ENCODE assay signal across 2 fruit fly cellular contexts in the genomic region with DNA sequence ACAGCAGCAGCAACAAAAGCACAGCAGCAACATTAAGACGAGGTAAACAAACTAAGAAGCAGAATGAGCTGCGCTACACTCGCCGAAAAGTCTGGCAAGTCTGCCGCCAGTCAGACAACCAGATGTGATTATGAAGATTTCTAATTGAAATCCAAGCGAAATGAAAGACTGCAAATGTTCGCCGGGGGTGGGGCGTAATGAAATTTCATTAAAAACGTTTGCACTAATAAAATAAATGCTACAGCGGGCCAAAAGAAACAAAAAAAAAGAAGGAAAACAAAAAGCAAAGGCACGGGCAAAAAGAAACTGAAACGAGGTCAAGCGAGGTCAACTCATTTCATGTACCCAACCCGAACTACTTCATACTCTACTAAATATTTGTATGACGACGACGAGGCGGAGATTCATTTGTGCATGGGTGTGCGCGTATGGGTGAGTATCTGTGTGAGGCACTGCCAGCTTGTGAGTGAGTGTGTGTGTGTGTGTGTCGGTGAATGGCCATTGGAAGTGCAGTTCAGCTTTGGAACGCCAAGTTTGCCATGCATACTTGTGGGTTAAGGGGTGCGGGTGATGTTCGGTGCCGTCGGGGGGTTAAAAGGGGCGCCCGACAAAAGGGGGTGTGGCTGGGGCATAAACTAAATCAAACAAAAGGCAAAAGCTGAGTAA.
TF ChIP-seq lines count a peak whose summit lies in the region.

No protein-coding gene starts in this region.

TF ChIP-seq in whole organism, embryonic, 481 proteins besides CTCF, POLR2A, EP300 and RAD21 (continued from another document and continues in another):
- TF ChIP-seq hkb (optimal IDR thresholded peaks at IDR 0.05; lab: Kevin White, UChicago) (no peak), hkb (GFP tag; IDR thresholded peaks at IDR 0.05; lab: Robert Waterston, UW) (no peak; the same call in 1 of the 2 replicates), Hr78 (GFP tag; optimal IDR thresholded peaks at IDR 0.05; lab: Kevin White, UChicago) (peak in 1 of 2 experiments; percentile 95), ranshi (GFP tag; IDR thresholded peaks at IDR 0.05; lab: Robert Waterston, UW) (0 out of 2 replicates have a peak, but pooled peaks have one; percentile 14), vvl (GFP tag; IDR thresholded peaks at IDR 0.05; lab: Robert Waterston, UW) (peak; percentile 17; the same call in 1 of the 2 replicates), CG3847 (GFP tag; IDR thresholded peaks at IDR 0.05; lab: Robert Waterston, UW) (no peak), CG3995 (GFP tag; optimal IDR thresholded peaks at IDR 0.05; lab: Kevin White, UChicago) (no peak), CG30431 (GFP tag; optimal IDR thresholded peaks at IDR 0.05; lab: Kevin White, UChicago) (no peak), CG4424 (GFP tag; optimal IDR thresholded peaks at IDR 0.05; lab: Kevin White, UChicago) (no peak), dysf (GFP tag; IDR thresholded peaks at IDR 0.05; lab: Robert Waterston, UW) (no peak), repo (GFP tag; optimal IDR thresholded peaks at IDR 0.05; lab: Kevin White, UChicago) (no peak), sens (GFP tag; lab: Kevin White, UChicago) (peak; percentile 85), CG5245 (GFP tag; optimal IDR thresholded peaks at IDR 0.05; lab: Kevin White, UChicago) (peak; percentile 46), Tbp (GFP tag; optimal IDR thresholded peaks at IDR 0.05; lab: Kevin White, UChicago) (no peak), ci (GFP tag; IDR thresholded peaks at IDR 0.05; lab: Robert Waterston, UW) (peak; percentile 71), gro (GFP tag; optimal IDR thresholded peaks at IDR 0.05; lab: Kevin White, UChicago) (no peak), CG4617 (GFP tag; optimal IDR thresholded peaks at IDR 0.05; lab: Kevin White, UChicago; ENCODE audit: borderline replicate concordance) (no peak), HLHmδ (GFP tag; optimal IDR thresholded peaks at IDR 0.05; lab: Kevin White, UChicago) (peak; percentile 61), chinmo (GFP tag; IDR thresholded peaks at IDR 0.05; lab: Robert Waterston, UW; ENCODE audit: partially characterized antibody) (0 out of 4 replicates have a peak, but pooled peaks have one; percentile 31), CG13296 (GFP tag; optimal IDR thresholded peaks at IDR 0.05; lab: Kevin White, UChicago) (no peak), hb (GFP tag; IDR thresholded peaks at IDR 0.05; lab: Robert Waterston, UW; ENCODE audit: partially characterized antibody) (no peak), CG2678 (tag; optimal IDR thresholded peaks at IDR 0.05; lab: Kevin White, UChicago) (no peak), Eip74EF (GFP tag; optimal IDR thresholded peaks at IDR 0.05; lab: Kevin White, UChicago) (no peak), CG33213 (GFP tag; optimal IDR thresholded peaks at IDR 0.05; lab: Kevin White, UChicago) (no peak), CG13287 (GFP tag; IDR thresholded peaks at IDR 0.05; lab: Robert Waterston, UW; ENCODE audit: partially characterized antibody) (no peak), crol (GFP tag; IDR thresholded peaks at IDR 0.05; lab: Robert Waterston, UW) (peak; percentile 95), cwo (GFP tag; optimal IDR thresholded peaks at IDR 0.05; lab: Kevin White, UChicago) (no peak), CG8944 (GFP tag; optimal IDR thresholded peaks at IDR 0.05; lab: Kevin White, UChicago) (no peak), pan (optimal IDR thresholded peaks at IDR 0.05; lab: Kevin White, UChicago) (no peak), pan (GFP tag; optimal IDR thresholded peaks at IDR 0.05 in 1 of 2, IDR thresholded peaks at IDR 0.05 in 1 of 2) (no peak), ind (GFP tag; optimal IDR thresholded peaks at IDR 0.05; lab: Kevin White, UChicago) (no peak), CG2199 (GFP tag; IDR thresholded peaks at IDR 0.05; lab: Robert Waterston, UW) (peak; percentile 64; the same call in 2 of the 3 replicates), E2f1 (GFP tag; IDR thresholded peaks at IDR 0.05; lab: Robert Waterston, UW) (no peak), zf30C (GFP tag; optimal IDR thresholded peaks at IDR 0.05; lab: Kevin White, UChicago) (peak; percentile 27), lov (optimal IDR thresholded peaks at IDR 0.05; lab: Kevin White, UChicago) (no peak), lov (GFP tag; IDR thresholded peaks at IDR 0.05; lab: Robert Waterston, UW) (0 out of 3 replicates have a peak, but pooled peaks have one; percentile 50), prd (optimal IDR thresholded peaks at IDR 0.05; lab: Kevin White, UChicago) (no peak), prd (GFP tag; IDR thresholded peaks at IDR 0.05; lab: Robert Waterston, UW) (no peak), fd3F (GFP tag; optimal IDR thresholded peaks at IDR 0.05; lab: Kevin White, UChicago) (no peak), rib (GFP tag; IDR thresholded peaks at IDR 0.05; lab: Robert Waterston, UW) (0 out of 2 replicates have a peak, but pooled peaks have one; percentile 55), Doc2 (GFP tag; IDR thresholded peaks at IDR 0.05; lab: Robert Waterston, UW) (no peak), CG3281 (GFP tag; optimal IDR thresholded peaks at IDR 0.05; lab: Kevin White, UChicago) (no peak), CG2202 (tag; optimal IDR thresholded peaks at IDR 0.05; lab: Kevin White, UChicago) (no peak), pros (GFP tag; optimal IDR thresholded peaks at IDR 0.05; lab: Kevin White, UChicago) (peak; percentile 10), Mad (GFP tag; optimal IDR thresholded peaks at IDR 0.05; lab: Kevin White, UChicago) (no peak), z (GFP tag; IDR thresholded peaks at IDR 0.05; lab: Robert Waterston, UW) (peak; percentile 64; the same call in 1 of the 3 replicates), CG12769 (tag; optimal IDR thresholded peaks at IDR 0.05; lab: Kevin White, UChicago) (peak; percentile 27), CG6254 (GFP tag; optimal IDR thresholded peaks at IDR 0.05; lab: Kevin White, UChicago) (no peak), Asciz (GFP tag; optimal IDR thresholded peaks at IDR 0.05; lab: Kevin White, UChicago) (no peak), Optix (GFP tag; IDR thresholded peaks at IDR 0.05; lab: Robert Waterston, UW) (no peak), CG12659 (GFP tag; optimal IDR thresholded peaks at IDR 0.05; lab: Kevin White, UChicago) (no peak), twi (tag; optimal IDR thresholded peaks at IDR 0.05; lab: Kevin White, UChicago) (no peak), crp (GFP tag; optimal IDR thresholded peaks at IDR 0.05; lab: Kevin White, UChicago) (no peak), Med (GFP tag; lab: Kevin White, UChicago) (peak; percentile 9), aop (GFP tag; IDR thresholded peaks at IDR 0.05; lab: Robert Waterston, UW) (no peak), pum (GFP tag; optimal IDR thresholded peaks at IDR 0.05; lab: Kevin White, UChicago) (no peak), cato (GFP tag; optimal IDR thresholded peaks at IDR 0.05; lab: Kevin White, UChicago; ENCODE audit: borderline replicate concordance) (no peak), Drgx (GFP tag; IDR thresholded peaks at IDR 0.05; lab: Robert Waterston, UW) (peak; percentile 6; the same call in 1 of the 2 replicates), klu (GFP tag; IDR thresholded peaks at IDR 0.05; lab: Robert Waterston, UW) (no peak), peb (GFP tag; IDR thresholded peaks at IDR 0.05; lab: Robert Waterston, UW) (no peak), cg (GFP tag; optimal IDR thresholded peaks at IDR 0.05; lab: Kevin White, UChicago) (peak; percentile 85), CG17361 (GFP tag; IDR thresholded peaks at IDR 0.05; lab: Robert Waterston, UW) (no peak)

TF ChIP-seq in whole organism, prepupa, 60 proteins besides CTCF, POLR2A, EP300 and RAD21 (continued from another document):
- TF ChIP-seq CG3919 (GFP tag; optimal IDR thresholded peaks at IDR 0.05; lab: Kevin White, UChicago) (no peak), vri (GFP tag; optimal IDR thresholded peaks at IDR 0.05; lab: Kevin White, UChicago) (no peak), esn (GFP tag; optimal IDR thresholded peaks at IDR 0.05; lab: Kevin White, UChicago) (no peak), CG6792 (GFP tag; optimal IDR thresholded peaks at IDR 0.05; lab: Kevin White, UChicago) (no peak), Hr38 (GFP tag; optimal IDR thresholded peaks at IDR 0.05; lab: Kevin White, UChicago) (no peak), cyc (GFP tag; optimal IDR thresholded peaks at IDR 0.05; lab: Kevin White, UChicago) (no peak), fkh (GFP tag; optimal IDR thresholded peaks at IDR 0.05; lab: Kevin White, UChicago) (peak; percentile 33), Sox14 (GFP tag; optimal IDR thresholded peaks at IDR 0.05; lab: Kevin White, UChicago) (no peak), CG4318 (GFP tag; optimal IDR thresholded peaks at IDR 0.05; lab: Kevin White, UChicago) (no peak), CG7368 (GFP tag; optimal IDR thresholded peaks at IDR 0.05; lab: Kevin White, UChicago) (no peak), CG32006 (GFP tag; optimal IDR thresholded peaks at IDR 0.05; lab: Kevin White, UChicago) (peak; percentile 41), CG11762 (GFP tag; optimal IDR thresholded peaks at IDR 0.05; lab: Kevin White, UChicago; ENCODE audit: insufficient read depth) (no peak), Blimp-1 (GFP tag; optimal IDR thresholded peaks at IDR 0.05; lab: Kevin White, UChicago) (no peak), lz (GFP tag; optimal IDR thresholded peaks at IDR 0.05; lab: Kevin White, UChicago) (no peak), Hr39 (GFP tag; optimal IDR thresholded peaks at IDR 0.05; lab: Kevin White, UChicago) (no peak), CG11294 (GFP tag; IDR thresholded peaks at IDR 0.05; lab: Robert Waterston, UW) (no peak), Lpt (GFP tag; optimal IDR thresholded peaks at IDR 0.05; lab: Kevin White, UChicago) (no peak), eg (GFP tag; IDR thresholded peaks at IDR 0.05; lab: Robert Waterston, UW) (no peak), Sox102F (GFP tag; optimal IDR thresholded peaks at IDR 0.05; lab: Kevin White, UChicago) (no peak), Sox15 (GFP tag; optimal IDR thresholded peaks at IDR 0.05; lab: Kevin White, UChicago) (no peak), acj6 (GFP tag; optimal IDR thresholded peaks at IDR 0.05; lab: Kevin White, UChicago) (no peak), CG3032 (tag; optimal IDR thresholded peaks at IDR 0.05; lab: Kevin White, UChicago) (no peak), dsx (GFP tag; optimal IDR thresholded peaks at IDR 0.05; lab: Kevin White, UChicago; ENCODE audit: poor library complexity, severe bottlenecking) (no peak), CG1621 (tag; optimal IDR thresholded peaks at IDR 0.05; lab: Kevin White, UChicago) (no peak), Gug (GFP tag; IDR thresholded peaks at IDR 0.05; lab: Robert Waterston, UW) (no peak), CG16779 (tag; optimal IDR thresholded peaks at IDR 0.05; lab: Kevin White, UChicago) (no peak), CG34406 (GFP tag; optimal IDR thresholded peaks at IDR 0.05; lab: Kevin White, UChicago) (no peak), CG15336 (GFP tag; IDR thresholded peaks at IDR 0.05; lab: Robert Waterston, UW) (no peak; the same call in 1 of the 2 replicates), CG11902 (GFP tag; optimal IDR thresholded peaks at IDR 0.05; lab: Kevin White, UChicago) (no peak), svp (GFP tag; lab: Kevin White, UChicago) (peak; percentile 46), fd85E (GFP tag; optimal IDR thresholded peaks at IDR 0.05; lab: Kevin White, UChicago) (no peak), spab (GFP tag; optimal IDR thresholded peaks at IDR 0.05; lab: Kevin White, UChicago) (no peak), Ets21C (GFP tag; optimal IDR thresholded peaks at IDR 0.05; lab: Kevin White, UChicago) (no peak), topi (GFP tag; optimal IDR thresholded peaks at IDR 0.05; lab: Kevin White, UChicago) (no peak), Eip93F (GFP tag; optimal IDR thresholded peaks at IDR 0.05; lab: Kevin White, UChicago) (no peak), Ets96B (tag; optimal IDR thresholded peaks at IDR 0.05; lab: Kevin White, UChicago) (no peak), OdsH (GFP tag; optimal IDR thresholded peaks at IDR 0.05; lab: Kevin White, UChicago) (no peak)
